Worm (Caenorhabditis elegans) whole organism, L2 larva: ENCODE data around the gene math-15.

ENCODE experiments used
- C34F6.9 ChIP-seq: fragments of 150-350 bp; optimal IDR thresholded peaks from 2 replicates; lab custom pipeline; 2014; ENCODE audit warnings: missing biosample characterization, missing genetic modification characterization
- ZK546.5 ChIP-seq: sonication (generic microtip); optimal IDR thresholded peaks from 2 replicates; lab custom pipeline; 2017; ENCODE audit warnings: missing biosample characterization, missing genetic modification characterization
- alr-1 ChIP-seq: fragments of 150-350 bp; optimal IDR thresholded peaks from 2 replicates; lab custom pipeline; 2014; ENCODE audit warnings: missing biosample characterization, missing genetic modification characterization
- aly-2 ChIP-seq: fragments of 150-350 bp; optimal IDR thresholded peaks from 2 replicates; lab custom pipeline; 2014; ENCODE audit warnings: missing biosample characterization, missing genetic modification characterization
- ama-1 ChIP-seq: fragments of 150-350 bp; optimal IDR thresholded peaks from 2 replicates; lab custom pipeline; 2018; ENCODE audit warnings: inconsistent platforms
- ceh-82 ChIP-seq: fragments of 150-350 bp; optimal IDR thresholded peaks from 2 replicates; lab custom pipeline; 2014; ENCODE audit warnings: missing biosample characterization, missing genetic modification characterization
- lin-39 ChIP-seq: fragments of 150-350 bp; optimal IDR thresholded peaks from 2 replicates; lab custom pipeline; 2014; ENCODE audit warnings: missing biosample characterization, missing genetic modification reagents, missing genetic modification characterization

DNA sequence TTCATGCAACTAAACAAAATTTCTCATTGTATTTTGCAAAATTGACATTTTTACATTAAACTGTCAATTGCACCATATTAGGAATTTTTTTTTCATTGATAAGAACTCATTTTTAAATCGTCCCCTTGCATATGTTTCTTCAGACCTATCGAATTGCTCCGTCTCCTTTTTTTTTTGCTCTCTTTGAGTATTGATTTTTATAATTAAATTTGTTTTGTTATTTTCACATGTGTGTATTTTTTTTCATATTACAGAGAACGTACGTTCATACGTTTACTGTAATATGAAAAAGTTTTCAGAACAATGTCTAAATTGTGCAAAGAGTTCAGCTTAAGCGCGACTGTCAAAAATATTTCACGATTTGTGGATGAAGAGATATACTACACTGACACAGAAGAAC lies 2.9 kb downstream of the math-15 start, which contains the start of gene math-14:
- TF ChIP-seq aly-2 (tag; lab: Kevin White, UChicago) (no peak), ama-1 (lab: Kevin White, UChicago) (no peak), ceh-82 (no peak), C34F6.9 (tag; lab: Kevin White, UChicago) (no peak), ZK546.5 (tag; lab: Kevin White, UChicago) (no peak), alr-1 (tag; lab: Kevin White, UChicago) (no peak), lin-39 (tag; lab: Kevin White, UChicago) (no peak)
